Worm (Caenorhabditis elegans): ENCODE data around the gene F38G1.3.

- TF ChIP-seq zip-5 (tag; optimal IDR thresholded peaks at IDR 0.05) (no peak), ceh-45 (GFP tag; IDR thresholded peaks at IDR 0.05) (no peak), elt-2 (tag; optimal IDR thresholded peaks at IDR 0.05) (no peak), pat-9 (tag; optimal IDR thresholded peaks at IDR 0.05) (no peak), unc-3 (GFP tag; conservative IDR thresholded peaks at IDR 0.05) (no peak), unc-3 (tag; optimal IDR thresholded peaks at IDR 0.05) (no peak), Y22D7AL.16 (tag; optimal IDR thresholded peaks at IDR 0.05) (no peak), rnt-1 (tag; optimal IDR thresholded peaks at IDR 0.05) (no peak), fkh-10 (GFP tag; optimal IDR thresholded peaks at IDR 0.05) (no peak), sox-4 (tag; optimal IDR thresholded peaks at IDR 0.05) (no peak), nfya-1 (tag; optimal IDR thresholded peaks at IDR 0.05) (no peak), unc-86 (tag; optimal IDR thresholded peaks at IDR 0.05) (no peak), pax-1 (tag; optimal IDR thresholded peaks at IDR 0.05) (no peak)
Observed at ce11 chrX:438396-438795, 38.0 kb upstream of the F38G1.3 start.
